Worm (Caenorhabditis elegans) whole organism, L1 larva: ENCODE results near the gene srr-3.
A peak's percentile ranks its signal among the peaks of the same experiment; 100 is the strongest.

Experiments used
- C04F5.9 ChIP-seq: sonication (generic microtip); optimal IDR thresholded peaks from 2 replicates; lab custom pipeline; 2016; ENCODE audit warnings: missing genetic modification characterization, missing compliant biosample characterization
- C16A3.4 ChIP-seq: fragments of 150-350 bp; optimal IDR thresholded peaks from 2 replicates; lab custom pipeline; 2014; ENCODE audit warnings: missing biosample characterization, missing genetic modification characterization
- C34B4.2 ChIP-seq: sonication (generic microtip); optimal IDR thresholded peaks from 2 replicates; lab custom pipeline; 2017; ENCODE audit warnings: mild to moderate bottlenecking, missing genetic modification characterization, missing compliant biosample characterization
- F16B12.6 ChIP-seq: fragments of 150-350 bp; optimal IDR thresholded peaks from 2 replicates; lab custom pipeline; 2014; ENCODE audit warnings: missing biosample characterization, missing genetic modification characterization
- aha-1 ChIP-seq: fragments of 150-350 bp; optimal IDR thresholded peaks from 2 replicates; lab custom pipeline; 2014; ENCODE audit warnings: missing biosample characterization, missing genetic modification characterization
- ceh-63 ChIP-seq: fragments of 200-800 bp; sonication (Bioruptor generic); optimal IDR thresholded peaks from 2 replicates; lab custom pipeline; 2018; ENCODE audit warnings: mild to moderate bottlenecking, missing genetic modification characterization, missing compliant biosample characterization
- ceh-82 ChIP-seq, 3 experiments: fragments of 150-350 bp in 1 of 3; sonication (generic microtip) in 2 of 3; optimal IDR thresholded peaks; 2 replicates each; lab custom pipeline; 2014 to 2017; ENCODE audit warnings: missing biosample characterization in 3 of 3, missing genetic modification characterization in 3 of 3
- ceh-90 ChIP-seq: sonication (generic microtip); optimal IDR thresholded peaks from 2 replicates; lab custom pipeline; 2016; ENCODE audit warnings: missing genetic modification characterization, missing compliant biosample characterization
- dpl-1 ChIP-seq, 3 experiments: fragments of 150-350 bp in 2 of 3; sonication (generic microtip) in 1 of 3; optimal IDR thresholded peaks; 2 replicates each; lab custom pipeline; 2014 to 2017; ENCODE audit warnings: missing biosample characterization in 3 of 3, missing genetic modification characterization in 3 of 3, missing genetic modification reagents in 3 of 3
- dsc-1 ChIP-seq: sonication (generic microtip); optimal IDR thresholded peaks from 2 replicates; lab custom pipeline; 2016; ENCODE audit warnings: mild to moderate bottlenecking, missing genetic modification characterization, missing compliant biosample characterization
- efl-1 ChIP-seq, 4 experiments: fragments of 150-350 bp; optimal IDR thresholded peaks in 3 of 4; peaks in 1 of 4; 1 replicate in 1 of 4; 2 replicates in 3 of 4; lab custom pipeline; 2014; ENCODE audit warnings: missing biosample characterization in 2 of 4, missing genetic modification characterization in 2 of 4, missing genetic modification reagents in 2 of 4
- egl-13 ChIP-seq: sonication (generic microtip); optimal IDR thresholded peaks from 2 replicates; lab custom pipeline; 2016; ENCODE audit warnings: missing genotype, missing genetic modification reagents, missing genetic modification characterization, missing compliant biosample characterization
- elt-2 ChIP-seq: sonication (generic microtip); optimal IDR thresholded peaks from 2 replicates; lab custom pipeline; 2016; ENCODE audit warnings: missing genetic modification characterization, mild to moderate bottlenecking, inconsistent platforms, missing compliant biosample characterization, missing genetic modification reagents
- elt-3 ChIP-seq, 6 experiments: fragments of 150-350 bp in 1 of 6; sonication (generic microtip); optimal IDR thresholded peaks; 2 replicates each; lab custom pipeline; 2017 to 2018; ENCODE audit warnings: missing biosample characterization in 6 of 6, missing genetic modification characterization in 6 of 6, inconsistent platforms in 1 of 6
- fkh-4 ChIP-seq: sonication (generic microtip); optimal IDR thresholded peaks from 2 replicates; lab custom pipeline; 2016; ENCODE audit warnings: missing compliant biosample characterization, missing genetic modification characterization, borderline replicate concordance
- fkh-8 ChIP-seq: sonication (generic microtip); optimal IDR thresholded peaks from 2 replicates; lab custom pipeline; 2016; ENCODE audit warnings: mild to moderate bottlenecking, missing genetic modification characterization, missing compliant biosample characterization
- grh-1 ChIP-seq: fragments of 200-800 bp; sonication (Bioruptor generic); IDR thresholded peaks from 2 replicates; pipeline ENCODE4 v1.3.6; 2022; ENCODE audit warnings: missing genetic modification reagents, missing genetic modification characterization, missing compliant biosample characterization
- hlh-4 ChIP-seq: sonication (generic microtip); optimal IDR thresholded peaks from 2 replicates; lab custom pipeline; 2016; ENCODE audit warnings: mild to moderate bottlenecking, missing genetic modification characterization, missing compliant biosample characterization
- hpl-2 ChIP-seq: fragments of 150-350 bp; optimal IDR thresholded peaks from 2 replicates; lab custom pipeline; 2014; ENCODE audit warnings: missing biosample characterization, missing genetic modification reagents, missing genetic modification characterization
- irx-1 ChIP-seq: sonication (generic microtip); optimal IDR thresholded peaks from 2 replicates; lab custom pipeline; 2016; ENCODE audit warnings: missing genetic modification characterization, missing compliant biosample characterization
- isw-1 ChIP-seq: fragments of 200-800 bp; sonication (Bioruptor generic); IDR thresholded peaks from 2 replicates; pipeline ENCODE4 v1.3.6; 2022; ENCODE audit warnings: missing genetic modification characterization, missing compliant biosample characterization
- jun-1 ChIP-seq: fragments of 150-350 bp; optimal IDR thresholded peaks from 2 replicates; lab custom pipeline; 2014; ENCODE audit warnings: missing biosample characterization, missing genetic modification reagents, missing genetic modification characterization
- lin-13 ChIP-seq: fragments of 150-350 bp; optimal IDR thresholded peaks from 2 replicates; lab custom pipeline; 2014; ENCODE audit warnings: missing biosample characterization, missing genetic modification reagents, missing genetic modification characterization
- lin-15B ChIP-seq: fragments of 150-350 bp; sonication (generic microtip); optimal IDR thresholded peaks from 3 replicates; lab custom pipeline; 2014; ENCODE audit warnings: missing biosample characterization, missing genetic modification characterization
- lin-35 ChIP-seq, 2 experiments: fragments of 150-350 bp; optimal IDR thresholded peaks; 2 replicates each; lab custom pipeline; 2014; ENCODE audit warnings: missing biosample characterization in 2 of 2, missing genetic modification characterization in 2 of 2, missing genetic modification reagents in 2 of 2
- lin-39 ChIP-seq: fragments of 150-350 bp; optimal IDR thresholded peaks from 2 replicates; lab custom pipeline; 2014; ENCODE audit warnings: missing biosample characterization, missing genetic modification reagents, missing genetic modification characterization
- lsy-2 ChIP-seq, 2 experiments: fragments of 150-350 bp; optimal IDR thresholded peaks; 2 replicates each; lab custom pipeline; 2014; ENCODE audit warnings: missing biosample characterization in 2 of 2, missing genetic modification characterization in 2 of 2
- mab-9 ChIP-seq: fragments of 200-800 bp; sonication (Bioruptor generic); IDR thresholded peaks from 2 replicates; pipeline ENCODE4 v1.3.6; 2022; ENCODE audit warnings: missing genetic modification reagents, missing genetic modification characterization, missing compliant biosample characterization
- mdl-1 ChIP-seq, 2 experiments: fragments of 150-350 bp; optimal IDR thresholded peaks; 2 replicates each; lab custom pipeline; 2014 to 2017; ENCODE audit warnings: missing biosample characterization in 2 of 2, missing genetic modification characterization in 2 of 2, inconsistent platforms in 1 of 2
- mep-1 ChIP-seq: fragments of 150-350 bp; optimal IDR thresholded peaks from 2 replicates; lab custom pipeline; 2014; ENCODE audit warnings: missing biosample characterization, missing genetic modification characterization
- nhr-12 ChIP-seq: sonication (generic microtip); optimal IDR thresholded peaks from 2 replicates; lab custom pipeline; 2017; ENCODE audit warnings: missing biosample characterization, missing genetic modification characterization
- nhr-20 ChIP-seq: sonication (generic microtip); optimal IDR thresholded peaks from 2 replicates; lab custom pipeline; 2016; ENCODE audit warnings: mild to moderate bottlenecking, missing genetic modification characterization, missing compliant biosample characterization
- nhr-47 ChIP-seq: sonication (generic microtip); optimal IDR thresholded peaks from 2 replicates; lab custom pipeline; 2016; ENCODE audit warnings: mild to moderate bottlenecking, missing genetic modification characterization, moderate library complexity, missing compliant biosample characterization
- nhr-71 ChIP-seq: sonication (generic microtip); optimal IDR thresholded peaks from 2 replicates; lab custom pipeline; 2016; ENCODE audit warnings: mild to moderate bottlenecking, missing genetic modification characterization, moderate library complexity, missing compliant biosample characterization
- nhr-85 ChIP-seq: sonication (generic microtip); peaks from one replicate; lab custom pipeline; 2016; ENCODE audit warnings: missing genetic modification characterization, inconsistent platforms, missing compliant biosample characterization
- nhr-90 ChIP-seq: sonication (generic microtip); optimal IDR thresholded peaks from 2 replicates; lab custom pipeline; 2016; ENCODE audit warnings: mild to moderate bottlenecking, missing genetic modification characterization, missing compliant biosample characterization; ENCODE audit not compliant: poor library complexity
- pax-3 ChIP-seq: fragments of 200-800 bp; sonication (Bioruptor generic); optimal IDR thresholded peaks from 2 replicates; lab custom pipeline; 2018; ENCODE audit warnings: mild to moderate bottlenecking, missing genetic modification characterization, moderate library complexity, missing compliant biosample characterization
- skn-1 ChIP-seq: fragments of 150-350 bp; optimal IDR thresholded peaks from 2 replicates; lab custom pipeline; 2014; ENCODE audit warnings: missing biosample characterization, missing genetic modification characterization
- snpc-4 ChIP-seq: fragments of 150-350 bp; optimal IDR thresholded peaks from 2 replicates; lab custom pipeline; 2014; ENCODE audit warnings: missing biosample characterization, missing genetic modification characterization
- snu-23 ChIP-seq: sonication (generic microtip); optimal IDR thresholded peaks from 2 replicates; lab custom pipeline; 2016; ENCODE audit warnings: missing genetic modification characterization, missing compliant biosample characterization
- sptf-1 ChIP-seq: fragments of 150-350 bp; optimal IDR thresholded peaks from 2 replicates; lab custom pipeline; 2014; ENCODE audit warnings: missing biosample characterization, missing genetic modification characterization
- sup-37 ChIP-seq: fragments of 200-800 bp; sonication (Bioruptor generic); optimal IDR thresholded peaks from 2 replicates; lab custom pipeline; 2018; ENCODE audit warnings: mild to moderate bottlenecking, missing genetic modification characterization, missing compliant biosample characterization
- swsn-7 ChIP-seq: sonication (generic microtip); optimal IDR thresholded peaks from 2 replicates; lab custom pipeline; 2016; ENCODE audit warnings: missing genetic modification characterization, missing compliant biosample characterization
- tbx-2 ChIP-seq: sonication (generic microtip); optimal IDR thresholded peaks from 2 replicates; lab custom pipeline; 2016; ENCODE audit warnings: missing genetic modification characterization, missing compliant biosample characterization
- unc-130 ChIP-seq: fragments of 150-350 bp; optimal IDR thresholded peaks from 2 replicates; lab custom pipeline; 2017; ENCODE audit warnings: missing biosample characterization, missing genetic modification characterization, inconsistent platforms
- unc-86 ChIP-seq: sonication (generic microtip); optimal IDR thresholded peaks from 2 replicates; lab custom pipeline; 2016; ENCODE audit warnings: missing genetic modification characterization, missing compliant biosample characterization
- unc-98 ChIP-seq: fragments of 200-800 bp; sonication (Bioruptor generic); IDR thresholded peaks from 2 replicates; pipeline ENCODE4 v1.3.6; 2022; ENCODE audit warnings: missing genetic modification characterization, missing compliant biosample characterization
- vab-15 ChIP-seq: sonication (generic microtip); optimal IDR thresholded peaks from 2 replicates; lab custom pipeline; 2017; ENCODE audit warnings: missing genotype, mild to moderate bottlenecking, missing genetic modification characterization, missing compliant biosample characterization
- xbp-1 ChIP-seq: sonication (generic microtip); optimal IDR thresholded peaks from 2 replicates; lab custom pipeline; 2016; ENCODE audit warnings: missing genetic modification characterization, missing compliant biosample characterization
- zip-4 ChIP-seq: fragments of 200-800 bp; sonication (Bioruptor generic); optimal IDR thresholded peaks from 2 replicates; lab custom pipeline; 2018; ENCODE audit warnings: mild to moderate bottlenecking, missing genetic modification characterization, moderate library complexity, missing compliant biosample characterization
- ztf-11 ChIP-seq, 2 experiments: sonication (generic microtip); optimal IDR thresholded peaks; 2 replicates each; lab custom pipeline; 2016 to 2017; ENCODE audit warnings: missing genetic modification characterization in 2 of 2, missing biosample characterization in 1 of 2, missing compliant biosample characterization in 1 of 2

srr-3 gene

DNA sequence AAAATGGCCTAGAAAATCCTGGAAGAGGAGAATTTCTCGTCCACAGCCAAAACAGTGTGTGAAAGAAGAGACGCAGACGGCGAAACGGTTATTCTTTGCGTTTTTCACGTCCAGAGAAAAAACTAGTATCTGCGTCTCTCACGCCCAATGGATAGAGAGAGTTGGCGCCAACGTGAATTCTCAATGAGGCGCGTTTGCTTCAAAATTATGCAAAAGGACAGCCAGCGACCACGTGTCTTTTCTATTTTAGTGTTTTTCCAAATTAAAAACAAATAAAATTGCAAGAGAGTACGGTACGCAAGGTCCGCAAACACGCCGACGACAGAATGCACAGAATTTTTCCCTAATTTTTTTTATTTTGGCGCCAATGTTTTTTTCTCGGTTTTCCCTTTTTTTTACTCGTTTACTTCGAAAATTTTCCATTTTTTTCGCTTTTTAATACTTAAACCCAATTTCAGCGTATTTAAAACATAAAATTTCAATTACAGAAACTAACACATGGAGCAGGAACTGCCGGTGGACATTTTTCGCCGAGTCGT is 29.4 kb upstream of the srr-3 start, which contains the start of gene Y32B12B.2:
Gene Y32B12B.2, plus strand, starts transcription at position 489 of the 539 bp plus-strand sequence.
- TF ChIP-seq unc-86 (tag; lab: Kevin White, UChicago) (peak; percentile 74), C04F5.9 (tag; lab: Kevin White, UChicago) (no peak), dpl-1 (GFP tag; optimal IDR thresholded peaks at IDR 0.05; lab: Kevin White, UChicago) (peak; percentile 77 to 87 (median 84)), F16B12.6 (tag; lab: Kevin White, UChicago) (peak; percentile 88), lin-15B (tag; lab: Kevin White, UChicago) (peak; percentile 44), vab-15 (tag; lab: Kevin White, UChicago) (no peak), sptf-1 (tag; lab: Kevin White, UChicago) (no peak), aha-1 (tag; lab: Kevin White, UChicago) (no peak), C16A3.4 (tag; lab: Kevin White, UChicago) (peak; percentile 46), tbx-2 (tag; lab: Kevin White, UChicago) (peak; percentile 65), pax-3 (peak; percentile 49), ceh-90 (tag; lab: Kevin White, UChicago) (peak; percentile 66), unc-130 (tag; lab: Kevin White, UChicago) (peak; percentile 8), unc-98 (GFP tag; lab: Robert Waterston, UW) (peak; percentile 58), nhr-20 (tag; lab: Kevin White, UChicago) (peak; percentile 64), skn-1 (tag; lab: Kevin White, UChicago) (peak; percentile 6), snu-23 (GFP tag; lab: Kevin White, UChicago) (peak; percentile 68), elt-2 (tag; lab: Kevin White, UChicago) (peak; percentile 38), lsy-2 (tag; optimal IDR thresholded peaks at IDR 0.05; lab: Kevin White, UChicago) (peak; percentile 96 to 98), fkh-8 (tag; lab: Kevin White, UChicago) (peak; percentile 38), ceh-63 (no peak), ztf-11 (tag; optimal IDR thresholded peaks at IDR 0.05; lab: Kevin White, UChicago) (peak in 1 of 2 experiments; percentile 31), mab-9 (0 out of 2 replicates have a peak, but pooled peaks have one; percentile 61), efl-1 (optimal IDR thresholded peaks at IDR 0.05; lab: Kevin White, UChicago) (peak; percentile 78 to 85), efl-1 (GFP tag; optimal IDR thresholded peaks at IDR 0.05 in 1 of 2; lab: Kevin White, UChicago) (peak; percentile 85 to 98), nhr-71 (peak; percentile 77), nhr-12 (no peak), snpc-4 (tag; lab: Kevin White, UChicago) (peak; percentile 63), xbp-1 (tag; lab: Kevin White, UChicago) (peak; percentile 47), grh-1 (0 out of 2 replicates have a peak, but pooled peaks have one; percentile 49), elt-3 (tag; optimal IDR thresholded peaks at IDR 0.05; lab: Kevin White, UChicago) (peak in 1 of 6 experiments; percentile 4), mdl-1 (tag; optimal IDR thresholded peaks at IDR 0.05; lab: Kevin White, UChicago) (peak in 1 of 2 experiments; percentile 20), nhr-90 (peak; percentile 62), nhr-47 (peak; percentile 85), mep-1 (tag; lab: Kevin White, UChicago) (no peak), lin-35 (GFP tag; optimal IDR thresholded peaks at IDR 0.05; lab: Kevin White, UChicago) (peak; percentile 73 to 89), egl-13 (tag; lab: Kevin White, UChicago) (peak; percentile 65), fkh-4 (tag; lab: Kevin White, UChicago) (peak; percentile 38), C34B4.2 (tag; lab: Kevin White, UChicago) (no peak), jun-1 (tag; lab: Kevin White, UChicago) (no peak), irx-1 (tag; lab: Kevin White, UChicago) (peak; percentile 47), lin-13 (GFP tag; lab: Kevin White, UChicago) (peak; percentile 3), hlh-4 (tag; lab: Kevin White, UChicago) (no peak), swsn-7 (tag; lab: Kevin White, UChicago) (peak; percentile 51), dsc-1 (tag; lab: Kevin White, UChicago) (peak; percentile 58), isw-1 (GFP tag; lab: Robert Waterston, UW) (peak; percentile 42; the same call in 1 of the 2 replicates), hpl-2 (GFP tag; lab: Kevin White, UChicago) (no peak), lin-39 (tag; lab: Kevin White, UChicago) (peak; percentile 38), zip-4 (peak; percentile 7), ceh-82 (tag; optimal IDR thresholded peaks at IDR 0.05; lab: Kevin White, UChicago) (peak; percentile 43 to 56 (median 45)), nhr-85 (peak; percentile 82), sup-37 (peak; percentile 19)
